Worm (Caenorhabditis elegans): ENCODE data around the gene srj-19.
"Not testable (repeated sequence)": the region's sequence is repeated elsewhere in the genome, so short reads cannot be mapped to it uniquely, and the experiment has no call there.

The srj-19 gene

ce11 chrV:2600543-2600942 lies 30.0 kb upstream of the srj-19 start (continued):
- TF ChIP-seq swsn-7 (tag; optimal IDR thresholded peaks at IDR 0.05) = peak; percentile 94
- TF ChIP-seq ceh-82 (tag; optimal IDR thresholded peaks at IDR 0.05) = peak; percentile 45 to 73 (median 72)
- no peak for TF ChIP-seq mef-2 (tag; optimal IDR thresholded peaks at IDR 0.05)
- TF ChIP-seq sup-37 (GFP tag; optimal IDR thresholded peaks at IDR 0.05) = peak; percentile 69
- peak; percentile 89 for TF ChIP-seq unc-98 (GFP tag; IDR thresholded peaks at IDR 0.05)
- no peak for TF ChIP-seq pag-3 (tag; optimal IDR thresholded peaks at IDR 0.05; ENCODE audit: borderline replicate concordance, insufficient read depth)
- TF ChIP-seq fkh-4 (tag; optimal IDR thresholded peaks at IDR 0.05; ENCODE audit: borderline replicate concordance) = peak; percentile 86
- TF ChIP-seq efl-1 (optimal IDR thresholded peaks at IDR 0.05) = peak; percentile 99
- peak; percentile 97 to 100 for TF ChIP-seq efl-1 (GFP tag; optimal IDR thresholded peaks at IDR 0.05 in 1 of 2)
- TF ChIP-seq tbx-2 (tag; optimal IDR thresholded peaks at IDR 0.05) = peak; percentile 94
- TF ChIP-seq nhr-28 (tag; optimal IDR thresholded peaks at IDR 0.05) = no peak
- TF ChIP-seq C34B4.2 (tag; optimal IDR thresholded peaks at IDR 0.05) = peak; percentile 40
- TF ChIP-seq C04F5.9 (tag; optimal IDR thresholded peaks at IDR 0.05) = peak; percentile 77
- peak; percentile 53 for TF ChIP-seq nhr-11 (tag; optimal IDR thresholded peaks at IDR 0.05)
- no peak for TF ChIP-seq nhr-12 (tag; optimal IDR thresholded peaks at IDR 0.05)
- TF ChIP-seq alr-1 (tag; optimal IDR thresholded peaks at IDR 0.05; ENCODE audit: borderline replicate concordance) = no peak
- peak; percentile 95 for TF ChIP-seq nhr-85 (tag)
- peak; percentile 71 for TF ChIP-seq snpc-4 (tag; optimal IDR thresholded peaks at IDR 0.05)
- peak; percentile 95 for TF ChIP-seq grh-1 (GFP tag; IDR thresholded peaks at IDR 0.05)
- peak; percentile 70 for TF ChIP-seq jun-1 (tag; optimal IDR thresholded peaks at IDR 0.05)
- TF ChIP-seq ceh-8 (GFP tag; optimal IDR thresholded peaks at IDR 0.05) = peak; percentile 84
- no peak for TF ChIP-seq hlh-4 (tag; optimal IDR thresholded peaks at IDR 0.05)
- peak; percentile 90 for TF ChIP-seq nhr-90 (tag; optimal IDR thresholded peaks at IDR 0.05; ENCODE audit: poor library complexity)
- TF ChIP-seq mdl-1 (tag; optimal IDR thresholded peaks at IDR 0.05) = peak in 1 of 2 experiments; percentile 57
- TF ChIP-seq ceh-88 (GFP tag; IDR thresholded peaks at IDR 0.05) = peak; percentile 95
- peak; percentile 67 for TF ChIP-seq ztf-4 (tag; optimal IDR thresholded peaks at IDR 0.05)
- TF ChIP-seq snu-23 (GFP tag; optimal IDR thresholded peaks at IDR 0.05) = peak; percentile 93
- peak; percentile 65 for TF ChIP-seq lin-13 (GFP tag; optimal IDR thresholded peaks at IDR 0.05)
- peak; percentile 98 for TF ChIP-seq isw-1 (GFP tag; IDR thresholded peaks at IDR 0.05)
- TF ChIP-seq ceh-90 (tag; optimal IDR thresholded peaks at IDR 0.05) = peak; percentile 74
- no peak for TF ChIP-seq Y116A8C.19 (tag; optimal IDR thresholded peaks at IDR 0.05; ENCODE audit: borderline replicate concordance)
- TF ChIP-seq fkh-10 (GFP tag; optimal IDR thresholded peaks at IDR 0.05) = peak; percentile 31

- not testable (repeated sequence) for TF ChIP-seq F16B12.6 (tag; optimal IDR thresholded peaks at IDR 0.05); unc-86 (tag; optimal IDR thresholded peaks at IDR 0.05); nhr-90 (tag; optimal IDR thresholded peaks at IDR 0.05; ENCODE audit: poor library complexity)
Measured at ce11 chrV:2598830-2599229, 28.3 kb upstream of the srj-19 start, which contains the start of gene F53E10.5. TSS of gene F53E10.5 (minus strand) at chrV:2598930.

ce11 chrV:2595720-2596119 lies 25.2 kb upstream of the srj-19 start:
- no peak for TF ChIP-seq fkh-4 (tag; optimal IDR thresholded peaks at IDR 0.05; ENCODE audit: borderline replicate concordance)
- TF ChIP-seq skn-1 (tag; optimal IDR thresholded peaks at IDR 0.05) = no peak

- TF ChIP-seq nhr-237 (tag; optimal IDR thresholded peaks at IDR 0.05) = no peak
- no peak for TF ChIP-seq C04F5.9 (tag; optimal IDR thresholded peaks at IDR 0.05)
- no peak for TF ChIP-seq ztf-11 (tag; optimal IDR thresholded peaks at IDR 0.05)
- peak; percentile 27 for TF ChIP-seq elt-2 (tag; optimal IDR thresholded peaks at IDR 0.05)
- no peak for TF ChIP-seq unc-62 (GFP tag; optimal IDR thresholded peaks at IDR 0.05)
- TF ChIP-seq ama-1 (optimal IDR thresholded peaks at IDR 0.05) = no peak
- TF ChIP-seq ceh-90 (tag; optimal IDR thresholded peaks at IDR 0.05) = no peak
- no peak for TF ChIP-seq vab-15 (tag; optimal IDR thresholded peaks at IDR 0.05)
- no peak for TF ChIP-seq unc-30 (tag; optimal IDR thresholded peaks at IDR 0.05)
- no peak for TF ChIP-seq efl-1 (optimal IDR thresholded peaks at IDR 0.05)
- TF ChIP-seq efl-1 (GFP tag; optimal IDR thresholded peaks at IDR 0.05 in 1 of 2) = peak in 1 of 2 experiments; percentile 85
- TF ChIP-seq nhr-28 (tag; optimal IDR thresholded peaks at IDR 0.05) = no peak
- no peak for TF ChIP-seq alr-1 (tag; optimal IDR thresholded peaks at IDR 0.05; ENCODE audit: borderline replicate concordance)
- no peak for TF ChIP-seq snu-23 (GFP tag; optimal IDR thresholded peaks at IDR 0.05)
- no peak for TF ChIP-seq isw-1 (GFP tag; IDR thresholded peaks at IDR 0.05)
- no peak for TF ChIP-seq lin-35 (GFP tag; optimal IDR thresholded peaks at IDR 0.05)
Measured at ce11 chrV:2592173-2592676, 21.7 kb upstream of the srj-19 start, which contains the start of gene irg-3. TSS of gene irg-3 (plus strand) at chrV:2592591.

Data from whole organism, L1 larva.